Worm (Caenorhabditis elegans): ENCODE results near the gene T12B5.14.

DNA sequence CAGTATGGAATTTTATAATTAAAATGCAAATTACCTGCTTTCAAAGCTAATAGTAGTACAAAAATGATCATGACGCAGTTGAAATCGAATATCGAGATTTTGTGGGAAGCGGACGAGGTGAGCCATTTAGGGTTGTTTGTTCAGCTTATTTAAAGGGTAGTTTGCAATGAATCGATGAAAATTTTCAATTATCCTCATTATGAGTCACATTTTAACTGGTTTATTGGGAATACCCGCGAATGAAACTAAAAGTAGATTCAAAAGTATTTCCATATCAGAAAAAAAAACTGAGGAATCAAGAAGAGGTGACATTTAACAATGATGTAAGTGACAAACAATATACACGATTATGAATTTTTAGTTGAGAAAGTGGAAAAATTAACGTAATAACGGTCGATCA is 35.4 kb upstream of the T12B5.14 start, which contains the start of gene F23H11.7:
- TF ChIP-seq ama-1 (optimal IDR thresholded peaks at IDR 0.05) (no peak), skn-1 (tag; optimal IDR thresholded peaks at IDR 0.05) (no peak)

All from whole organism, L2 larva.